Worm (Caenorhabditis elegans): ENCODE data around the gene ZK593.2.

DNA sequence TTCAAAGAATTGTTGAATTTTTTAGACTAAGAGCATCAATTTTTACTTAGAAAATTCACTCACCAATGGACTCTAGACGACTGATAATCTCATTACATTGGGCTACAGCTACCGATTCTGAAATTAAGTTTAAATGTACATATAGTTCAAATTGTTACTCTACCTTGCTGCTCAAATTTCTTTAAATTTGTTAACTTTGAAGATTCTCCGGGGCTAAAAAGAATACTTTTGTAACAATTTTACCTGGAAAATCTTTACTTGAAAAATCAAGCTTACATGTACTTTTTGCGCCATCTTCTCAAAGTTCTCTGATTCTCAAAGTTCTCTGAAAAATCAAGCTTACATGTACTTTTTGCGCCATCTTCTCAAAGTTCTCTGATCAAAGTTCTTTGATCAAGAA lies 33.6 kb upstream of the ZK593.2 start, which contains the start of gene sdz-13:
- TF ChIP-seq drap-1 (GFP tag; optimal IDR thresholded peaks at IDR 0.05) (no peak), hlh-1 (tag; optimal IDR thresholded peaks at IDR 0.05) (no peak), unc-39 (tag; optimal IDR thresholded peaks at IDR 0.05) (no peak), ces-1 (GFP tag; optimal IDR thresholded peaks at IDR 0.05) (no peak), nhr-237 (tag; optimal IDR thresholded peaks at IDR 0.05) (no peak)
